Fruit fly (Drosophila melanogaster) whole organism, pupa: ENCODE results near the gene CG9555.

Source experiments
- CG10348 ChIP-seq: fragments of 200-800 bp; sonication (Bioruptor generic); IDR thresholded peaks from 2 replicates; pipeline ENCODE4 v1.3.6; 2022; ENCODE audit warnings: missing biosample characterization, missing genetic modification characterization
- CG12605 ChIP-seq: fragments of 200-800 bp; sonication (Bioruptor generic); IDR thresholded peaks from 2 replicates; pipeline ENCODE4 v1.3.6; 2022; ENCODE audit warnings: missing biosample characterization, missing genetic modification characterization
- CG32121 ChIP-seq: fragments of 200-800 bp; sonication (Bioruptor generic); IDR thresholded peaks from 2 replicates; pipeline ENCODE4 v1.3.6; 2022; ENCODE audit warnings: missing biosample characterization, missing genetic modification characterization
- CG8301 ChIP-seq: fragments of 200-800 bp; sonication (Bioruptor generic); optimal IDR thresholded peaks from 2 replicates; lab custom pipeline; 2018; ENCODE audit warnings: missing biosample characterization, mild to moderate bottlenecking, missing genetic modification characterization
- CG9948 ChIP-seq: fragments of 200-800 bp; sonication (Bioruptor generic); optimal IDR thresholded peaks from 2 replicates; lab custom pipeline; 2018; ENCODE audit warnings: missing biosample characterization, mild to moderate bottlenecking, missing genetic modification characterization, moderate library complexity
- EcR ChIP-seq: fragments of 200-800 bp; sonication (Bioruptor generic); optimal IDR thresholded peaks from 3 replicates; lab custom pipeline; 2019; ENCODE audit warnings: missing biosample characterization, missing genetic modification characterization, mild to moderate bottlenecking, moderate library complexity, missing genetic modification reagents
- Ets98B ChIP-seq: fragments of 200-800 bp; sonication (Bioruptor generic); IDR thresholded peaks from 2 replicates; pipeline ENCODE4 v1.3.6; 2022; ENCODE audit warnings: missing biosample characterization, missing genetic modification characterization
- Pif1A ChIP-seq: fragments of 200-800 bp; sonication (Bioruptor generic); optimal IDR thresholded peaks from 3 replicates; lab custom pipeline; 2016; ENCODE audit warnings: missing biosample characterization, missing genetic modification characterization
- Pif1B ChIP-seq: fragments of 200-800 bp; sonication (Bioruptor generic); optimal IDR thresholded peaks from 3 replicates; lab custom pipeline; 2016; ENCODE audit warnings: missing biosample characterization, missing genetic modification characterization
- fd96Ca ChIP-seq: fragments of 200-800 bp; sonication (Bioruptor generic); IDR thresholded peaks from 3 replicates; pipeline ENCODE4 v1.3.6; 2022; ENCODE audit warnings: missing biosample characterization, missing genetic modification characterization
- gl ChIP-seq: fragments of 200-800 bp; sonication (Bioruptor generic); optimal IDR thresholded peaks from 2 replicates; lab custom pipeline; 2018; ENCODE audit warnings: missing biosample characterization, mild to moderate bottlenecking, missing genetic modification characterization
- rn ChIP-seq: fragments of 200-800 bp; sonication (Bioruptor generic); IDR thresholded peaks from 2 replicates; pipeline ENCODE4 v1.3.6; 2022; ENCODE audit warnings: missing biosample characterization, missing genetic modification characterization

dm6 chr2L:8957152-8957551, 34.4 kb upstream of the CG9555 start:
- no peak for TF ChIP-seq fd96Ca
- TF ChIP-seq Ets98B (GFP tag; lab: Robert Waterston, UW), result no peak
- TF ChIP-seq EcR, result no peak
- no peak for TF ChIP-seq CG9948 (tag; lab: Kevin White, UChicago)
- no peak for TF ChIP-seq Pif1B (GFP tag; lab: Kevin White, UChicago)
- TF ChIP-seq CG32121, result no peak
- TF ChIP-seq gl (tag; lab: Kevin White, UChicago), result no peak
- no peak for TF ChIP-seq Pif1A (GFP tag; lab: Kevin White, UChicago)
- TF ChIP-seq CG8301, result no peak
- TF ChIP-seq CG10348 (GFP tag; lab: Robert Waterston, UW), result no peak
- no peak for TF ChIP-seq rn (GFP tag; lab: Robert Waterston, UW)
- no peak for TF ChIP-seq CG12605 (GFP tag; lab: Robert Waterston, UW)
